Fruit fly (Drosophila melanogaster) whole organism, pupa: ENCODE results near the gene Aprt.

ENCODE experiments used
- CG12605 ChIP-seq: fragments of 200-800 bp; sonication (Bioruptor generic); IDR thresholded peaks from 2 replicates; pipeline ENCODE4 v1.3.6; 2022; ENCODE audit warnings: missing biosample characterization, missing genetic modification characterization
- CG14655 ChIP-seq: fragments of 200-800 bp; sonication (Bioruptor generic); optimal IDR thresholded peaks from 3 replicates; lab custom pipeline; 2017; ENCODE audit warnings: mild to moderate bottlenecking, missing biosample characterization, missing genetic modification reagents, missing genetic modification characterization
- CG15710 ChIP-seq: fragments of 200-800 bp; sonication (Bioruptor generic); optimal IDR thresholded peaks from 2 replicates; lab custom pipeline; 2018; ENCODE audit warnings: missing biosample characterization, mild to moderate bottlenecking, missing genetic modification characterization, moderate library complexity
- CG8159 ChIP-seq: fragments of 200-800 bp; sonication (Bioruptor generic); optimal IDR thresholded peaks from 3 replicates; lab custom pipeline; 2018; ENCODE audit warnings: missing biosample characterization, mild to moderate bottlenecking, missing genetic modification characterization, moderate library complexity
- EcR ChIP-seq: fragments of 200-800 bp; sonication (Bioruptor generic); optimal IDR thresholded peaks from 3 replicates; lab custom pipeline; 2019; ENCODE audit warnings: missing biosample characterization, missing genetic modification characterization, mild to moderate bottlenecking, moderate library complexity, missing genetic modification reagents

DNA sequence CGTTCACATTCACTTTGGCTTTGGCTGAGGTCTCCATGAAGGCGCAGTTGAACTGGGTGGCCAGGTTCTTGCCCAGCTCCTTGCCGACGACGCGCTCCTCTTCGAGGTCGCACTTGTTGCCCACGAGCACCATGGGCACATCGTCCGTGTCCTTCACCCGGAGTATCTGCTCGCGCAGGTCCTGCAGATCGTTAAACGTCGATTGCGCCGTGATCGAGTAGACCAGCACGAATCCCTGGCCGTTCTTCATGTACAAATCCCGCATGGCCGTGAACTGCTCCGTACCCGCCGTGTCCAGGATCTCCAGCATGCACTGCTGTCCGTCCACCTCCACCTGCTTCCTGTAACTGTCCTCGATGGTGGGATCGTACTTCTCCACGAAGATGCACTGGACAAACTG lies 24.1 kb downstream of the Aprt start:
- TF ChIP-seq CG14655, result no peak
- TF ChIP-seq CG8159, result no peak
- TF ChIP-seq EcR (GFP tag; lab: Kevin White, UChicago), result no peak
- TF ChIP-seq CG15710 (tag; lab: Kevin White, UChicago), result no peak
- no peak for TF ChIP-seq CG12605 (GFP tag; lab: Robert Waterston, UW)
